Fruit fly (Drosophila melanogaster) whole organism, wandering third instar larva: Measurements from ENCODE around the gene Qsox2.

ENCODE experiments used
- OdsH ChIP-seq: fragments of 200-800 bp; sonication (Bioruptor generic); optimal IDR thresholded peaks from 2 replicates; lab custom pipeline; 2016; ENCODE audit warnings: missing biosample characterization, mild to moderate bottlenecking, missing genetic modification characterization
- br ChIP-seq: fragments of 200-800 bp; sonication (Bioruptor generic); optimal IDR thresholded peaks from 2 replicates; lab custom pipeline; 2016; ENCODE audit warnings: missing biosample characterization, missing genetic modification characterization
- dmrt93B ChIP-seq: fragments of 200-800 bp; sonication (Bioruptor generic); optimal IDR thresholded peaks from 2 replicates; lab custom pipeline; 2018; ENCODE audit warnings: missing biosample characterization, mild to moderate bottlenecking, missing genetic modification characterization
- foxo ChIP-seq, 2 experiments: fragments of 200-800 bp; sonication (Bioruptor generic); optimal IDR thresholded peaks; 2 replicates in 1 of 2; 3 replicates in 1 of 2; lab custom pipeline; 2016 to 2017; ENCODE audit warnings: missing biosample characterization in 2 of 2, missing genetic modification characterization in 2 of 2
- sage ChIP-seq: fragments of 200-800 bp; sonication (Bioruptor generic); optimal IDR thresholded peaks from 2 replicates; lab custom pipeline; 2016; ENCODE audit warnings: missing biosample characterization, mild to moderate bottlenecking, missing genetic modification characterization
- usp ChIP-seq: fragments of >200 bp; optimal IDR thresholded peaks from 2 replicates; lab custom pipeline; 2017; ENCODE audit warnings: missing biosample characterization, missing genetic modification characterization

dm6 chr3R:21964379-21964778 is 50.8 kb downstream of the Qsox2 start:
- TF ChIP-seq foxo (GFP tag; optimal IDR thresholded peaks at IDR 0.05; lab: Kevin White, UChicago) (no peak), dmrt93B (GFP tag; lab: Kevin White, UChicago) (no peak), usp (no peak), sage (GFP tag; lab: Kevin White, UChicago) (no peak), br (GFP tag; lab: Kevin White, UChicago) (no peak), OdsH (no peak)
